Fruit fly (Drosophila melanogaster) S2 (cell line): ENCODE results near the gene Klp64D.

Experiments
- CG8478 ChIP-seq: fragments of >200 bp; optimal IDR thresholded peaks from 2 replicates; lab custom pipeline; 2018
- CTCF ChIP-seq, 2 experiments: fragments of >200 bp; optimal IDR thresholded peaks; 2 replicates each; lab custom pipeline; 2018

The Klp64D gene

DNA sequence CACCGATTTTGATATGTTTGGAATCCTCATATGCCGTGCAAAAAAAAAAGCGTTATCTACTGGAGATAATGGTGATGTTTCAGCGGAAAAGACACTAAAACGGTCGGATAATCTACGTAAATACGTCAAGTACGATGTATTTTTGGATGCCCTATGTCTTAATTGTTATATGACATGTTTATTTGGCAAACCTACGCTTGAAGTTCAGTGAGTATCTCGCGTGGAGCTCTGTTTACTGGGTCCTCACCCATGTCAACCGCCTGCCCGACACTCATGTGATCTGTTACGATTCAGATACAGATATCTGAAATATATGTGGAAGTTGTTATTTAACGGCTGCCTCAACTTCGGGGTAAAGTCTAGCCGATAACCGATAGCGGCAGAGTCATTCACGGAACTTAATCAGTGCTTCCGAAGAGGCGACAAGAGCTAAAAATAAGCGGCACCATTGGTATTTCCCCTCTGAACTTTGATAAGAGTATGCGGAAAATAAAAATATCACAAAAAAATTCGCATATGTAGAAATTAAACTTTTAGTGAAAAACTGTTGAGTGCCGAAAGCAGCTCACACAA lies 5.6 kb downstream of the Klp64D start:
- TF ChIP-seq CG8478 (no peak), CTCF (optimal IDR thresholded peaks at IDR 0.05; lab: Kevin White, UChicago) (no peak)

DNA sequence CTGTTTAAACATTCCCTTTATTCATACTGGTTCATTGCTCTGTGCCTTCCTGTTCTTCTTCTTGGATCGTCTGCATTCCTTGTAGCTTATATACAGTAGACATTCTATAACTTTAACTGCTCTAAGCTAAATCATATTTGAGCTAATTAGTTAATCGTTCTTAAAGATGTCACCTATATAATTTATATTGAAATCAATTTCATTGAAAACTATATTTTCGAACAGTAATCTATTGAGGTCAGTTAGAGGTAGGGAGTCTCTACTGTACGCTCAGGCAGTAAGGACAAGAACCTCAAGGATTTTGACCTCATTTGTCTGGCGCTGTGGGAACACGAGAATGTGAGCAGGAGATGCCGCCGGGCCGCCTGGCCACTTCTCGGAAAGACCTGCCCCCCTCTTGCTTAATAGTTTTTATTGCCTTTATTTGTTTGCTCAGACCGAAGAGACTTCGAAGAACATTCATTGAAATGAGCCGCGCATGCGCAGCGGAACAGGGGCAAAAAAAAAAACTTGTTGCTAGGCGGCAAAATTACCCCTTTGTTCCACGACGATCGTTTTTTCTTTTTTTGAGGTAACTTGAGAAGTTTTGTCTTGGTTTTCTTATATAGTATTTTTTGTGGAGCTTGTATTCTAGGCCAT lies 6.4 kb downstream of the Klp64D start:
- no peak for TF ChIP-seq CTCF (optimal IDR thresholded peaks at IDR 0.05; lab: Kevin White, UChicago)
- no peak for TF ChIP-seq CG8478

DNA sequence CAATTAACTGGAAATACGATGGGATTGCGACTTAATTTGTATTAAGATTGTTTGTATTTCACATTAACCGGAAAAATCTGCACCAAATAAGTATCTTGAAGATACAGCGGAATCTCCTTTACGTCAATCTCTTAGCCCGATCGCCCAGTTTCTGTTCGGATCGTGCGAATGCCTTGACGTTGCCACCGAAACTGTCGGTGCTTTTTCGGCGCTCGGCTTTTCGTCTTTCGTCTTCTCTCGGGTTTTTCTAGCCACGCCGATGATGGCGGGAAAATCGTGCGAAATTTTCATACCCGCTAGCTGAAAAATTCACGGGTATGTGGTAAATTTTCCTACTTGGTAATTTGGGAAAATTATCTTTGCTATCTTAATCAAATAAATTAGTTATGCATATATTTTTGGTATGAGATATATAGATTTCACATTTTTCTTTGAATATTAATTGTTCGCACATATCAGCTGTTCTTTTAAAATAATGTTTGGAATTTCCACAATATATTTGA lies 7.8 kb downstream of the Klp64D start:
- TF ChIP-seq CG8478 (no peak), CTCF (optimal IDR thresholded peaks at IDR 0.05; lab: Kevin White, UChicago) (no peak)

DNA sequence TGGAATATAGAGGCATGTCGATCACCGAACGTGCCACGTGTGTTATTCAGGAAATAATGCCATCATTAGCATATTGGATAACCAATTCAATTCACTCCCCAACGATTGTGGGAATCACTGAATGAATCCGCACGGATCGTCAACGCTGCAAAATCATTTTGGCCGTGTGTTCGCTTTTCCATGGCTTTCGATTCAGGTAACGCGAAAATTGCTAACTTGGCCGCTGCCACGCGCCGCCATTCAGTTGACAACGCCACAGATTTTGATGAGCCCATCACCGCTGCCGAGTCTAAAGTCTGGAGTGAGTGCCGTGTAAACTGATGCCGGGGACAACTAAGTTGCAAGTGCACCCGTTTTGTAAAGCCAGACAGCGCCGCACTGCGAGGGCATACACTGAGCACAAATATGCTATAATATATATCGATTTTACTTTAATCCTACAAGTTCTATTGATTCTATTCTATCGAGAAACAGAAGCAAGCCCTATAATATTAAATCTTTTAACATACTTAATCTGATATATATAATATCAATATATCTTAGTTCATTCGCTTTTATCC lies 9.4 kb downstream of the Klp64D start:
- no peak for TF ChIP-seq CG8478
- TF ChIP-seq CTCF (optimal IDR thresholded peaks at IDR 0.05; lab: Kevin White, UChicago), result no peak

DNA sequence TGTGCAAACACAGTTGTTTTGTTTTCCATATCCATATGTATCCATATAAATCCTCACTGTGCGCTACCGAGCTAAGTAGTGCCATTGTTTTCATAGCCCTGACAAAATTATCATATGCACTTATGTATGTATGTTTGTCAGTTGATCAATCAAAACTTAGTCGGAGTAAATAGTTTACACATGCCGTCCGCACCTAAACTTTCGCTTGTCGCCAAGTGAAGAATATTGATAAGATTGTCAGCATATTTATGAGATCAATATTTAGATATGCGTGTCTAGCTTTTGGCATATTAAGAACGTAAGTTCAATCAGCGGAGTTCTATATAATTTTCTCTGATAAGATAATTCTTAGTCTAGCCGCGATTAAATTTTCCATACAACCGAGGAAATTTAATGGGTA lies 10.2 kb downstream of the Klp64D start:
- TF ChIP-seq CG8478 (no peak), CTCF (optimal IDR thresholded peaks at IDR 0.05; lab: Kevin White, UChicago) (no peak)

DNA sequence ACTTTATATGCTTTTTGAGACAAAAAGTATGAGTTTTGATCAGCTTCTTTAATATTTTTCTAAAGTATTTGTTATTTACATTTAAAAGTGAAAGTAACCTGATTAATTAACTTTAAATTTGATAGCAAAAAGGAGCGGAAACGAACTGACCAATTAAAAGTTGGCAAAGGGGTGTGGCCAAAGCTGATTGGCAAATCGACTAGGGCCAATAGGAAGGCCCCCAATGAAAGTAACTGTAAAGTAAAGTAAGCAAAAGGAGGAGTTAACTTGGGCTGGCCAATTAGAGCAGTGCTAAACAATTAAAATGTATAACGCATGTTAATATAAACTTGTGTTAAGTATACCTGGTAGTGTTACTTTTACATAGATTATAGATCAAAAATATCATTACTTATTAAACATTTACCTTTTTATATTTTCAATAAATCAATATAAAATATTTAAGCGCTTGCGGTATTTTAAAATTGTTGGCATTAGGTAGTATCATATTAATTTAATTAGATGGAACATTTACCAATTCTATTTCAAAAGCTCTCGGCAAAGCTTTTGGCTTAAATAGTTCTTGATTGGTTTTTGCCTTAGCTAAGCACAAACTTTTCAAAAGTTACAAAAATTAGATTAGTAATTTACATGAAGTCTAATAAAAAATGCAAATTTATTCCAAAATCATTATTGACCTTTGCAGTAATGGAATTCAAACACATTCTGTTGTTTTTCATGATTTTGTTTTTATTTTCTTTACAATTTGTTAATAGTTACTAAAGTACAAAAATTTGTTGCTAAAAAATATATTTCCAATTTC lies 16.1 kb downstream of the Klp64D start:
- no peak for TF ChIP-seq CG8478
- TF ChIP-seq CTCF (optimal IDR thresholded peaks at IDR 0.05; lab: Kevin White, UChicago), result no peak

dm6 chr3L:5341770-5342318 lies 17.3 kb downstream of the Klp64D start:
- TF ChIP-seq CTCF (optimal IDR thresholded peaks at IDR 0.05; lab: Kevin White, UChicago) (no peak), CG8478 (no peak)

DNA sequence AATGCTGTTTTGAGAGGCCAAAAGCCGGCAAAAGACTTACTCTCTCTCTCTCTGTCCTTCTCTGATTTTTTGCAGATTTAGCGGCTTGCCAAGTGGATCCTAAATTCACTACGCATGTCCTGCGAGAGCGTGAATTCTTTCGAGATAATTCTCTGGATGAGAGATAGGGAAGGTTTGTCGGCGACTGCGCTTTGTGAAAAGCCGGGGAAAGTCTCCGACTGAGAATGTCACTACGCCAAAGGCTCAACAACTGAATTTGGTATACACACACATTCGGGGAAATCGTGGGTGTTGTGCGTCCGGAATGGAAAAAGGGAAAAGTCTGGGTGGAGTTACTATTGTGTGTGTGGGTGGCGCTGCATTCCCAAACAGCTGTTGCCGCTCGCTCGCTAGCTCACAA lies 29.7 kb downstream of the Klp64D start:
- no peak for TF ChIP-seq CTCF (optimal IDR thresholded peaks at IDR 0.05; lab: Kevin White, UChicago)
- no peak for TF ChIP-seq CG8478

- TF ChIP-seq CG8478, result no peak
- TF ChIP-seq CTCF (optimal IDR thresholded peaks at IDR 0.05; lab: Kevin White, UChicago), result no peak
Measured at dm6 chr3L:5327821-5328220, 31.4 kb downstream of the Klp64D start.
